Fruit fly (Drosophila melanogaster): ENCODE measurements around the gene Cht11.

Cht11 gene

DNA sequence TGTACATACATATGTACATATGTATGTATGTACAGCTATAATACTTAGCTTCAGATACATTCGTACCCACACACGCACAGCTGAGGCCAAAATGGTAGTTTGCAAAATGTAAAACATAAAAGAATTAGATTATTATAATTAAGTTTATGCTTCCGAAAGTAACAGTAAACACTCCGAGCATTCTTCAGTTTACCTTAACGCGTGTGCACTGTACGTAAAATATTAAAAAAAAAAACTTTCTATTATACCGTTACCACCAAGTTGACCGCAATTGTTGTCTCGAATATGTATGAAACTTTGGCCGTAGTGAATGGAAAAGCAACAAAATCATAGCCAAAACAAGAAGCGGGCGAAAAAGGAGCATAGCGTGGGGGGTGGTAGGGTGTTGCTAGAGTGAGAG is 5.2 kb upstream of the Cht11 start (continued):
- TF ChIP-seq CG14050 (GFP tag; IDR thresholded peaks at IDR 0.05), result peak; percentile 66
- peak; percentile 39 for TF ChIP-seq eyg (GFP tag; optimal IDR thresholded peaks at IDR 0.05)
- TF ChIP-seq CG2678 (tag; optimal IDR thresholded peaks at IDR 0.05), result peak; percentile 90
- peak; percentile 74 for TF ChIP-seq E2f1 (GFP tag; IDR thresholded peaks at IDR 0.05)
- peak; percentile 60; the same call in 1 of the 3 replicates for TF ChIP-seq CG7357 (GFP tag; IDR thresholded peaks at IDR 0.05)
- peak; percentile 50; the same call in 1 of the 3 replicates for TF ChIP-seq sr (GFP tag; IDR thresholded peaks at IDR 0.05)
- peak; percentile 80 for TF ChIP-seq Sox100B (GFP tag; optimal IDR thresholded peaks at IDR 0.05)
- peak; percentile 56 for TF ChIP-seq CG12299 (tag; optimal IDR thresholded peaks at IDR 0.05)
- peak; percentile 81 for TF ChIP-seq CG6689 (GFP tag; IDR thresholded peaks at IDR 0.05)
- TF ChIP-seq tin (GFP tag; optimal IDR thresholded peaks at IDR 0.05), result peak; percentile 62
- TF ChIP-seq pb (GFP tag; optimal IDR thresholded peaks at IDR 0.05), result peak; percentile 3
- TF ChIP-seq klu (GFP tag; IDR thresholded peaks at IDR 0.05), result peak; percentile 35; the same call in 1 of the 2 replicates
- no peak for TF ChIP-seq ro (GFP tag; IDR thresholded peaks at IDR 0.05)
- peak; percentile 86 for TF ChIP-seq Oli (tag; optimal IDR thresholded peaks at IDR 0.05)
- TF ChIP-seq Ssrp (tag; optimal IDR thresholded peaks at IDR 0.05), result peak; percentile 80
- TF ChIP-seq Nf-YA (GFP tag; IDR thresholded peaks at IDR 0.05), result peak; percentile 51; the same call in 1 of the 2 replicates
- no peak for TF ChIP-seq crp (GFP tag; optimal IDR thresholded peaks at IDR 0.05)
- TF ChIP-seq gro (GFP tag; optimal IDR thresholded peaks at IDR 0.05), result peak; percentile 63
- peak; percentile 82 for TF ChIP-seq ara (GFP tag; IDR thresholded peaks at IDR 0.05)
- peak; percentile 21 for TF ChIP-seq CG31365 (tag; optimal IDR thresholded peaks at IDR 0.05)
- TF ChIP-seq phol (tag; optimal IDR thresholded peaks at IDR 0.05), result peak; percentile 83
- TF ChIP-seq Side (GFP tag; optimal IDR thresholded peaks at IDR 0.05), result peak; percentile 74
- TF ChIP-seq ewg (GFP tag; optimal IDR thresholded peaks at IDR 0.05), result peak; percentile 63
- TF ChIP-seq Chrac-16 (GFP tag; optimal IDR thresholded peaks at IDR 0.05), result peak; percentile 71
- peak; percentile 52 for TF ChIP-seq CG8281 (tag; optimal IDR thresholded peaks at IDR 0.05)
- TF ChIP-seq pita (GFP tag; optimal IDR thresholded peaks at IDR 0.05), result no peak
- peak; percentile 65 for TF ChIP-seq CG1647 (GFP tag; optimal IDR thresholded peaks at IDR 0.05)
- TF ChIP-seq Sox102F (GFP tag; optimal IDR thresholded peaks at IDR 0.05), result peak; percentile 89
- TF ChIP-seq Dfd (GFP tag; optimal IDR thresholded peaks at IDR 0.05), result no peak
- peak; percentile 83 for TF ChIP-seq org-1 (GFP tag; optimal IDR thresholded peaks at IDR 0.05)
- TF ChIP-seq CG34376 (GFP tag; optimal IDR thresholded peaks at IDR 0.05), result no peak
- TF ChIP-seq Mad (GFP tag; optimal IDR thresholded peaks at IDR 0.05), result peak; percentile 67
- peak; percentile 81 for TF ChIP-seq CG4424 (GFP tag; optimal IDR thresholded peaks at IDR 0.05)
- TF ChIP-seq jumu (GFP tag; optimal IDR thresholded peaks at IDR 0.05), result peak; percentile 59
- TF ChIP-seq CG8924 (tag; optimal IDR thresholded peaks at IDR 0.05), result peak; percentile 80
- no peak for TF ChIP-seq mld (GFP tag; IDR thresholded peaks at IDR 0.05; ENCODE audit: partially characterized antibody)
- peak; percentile 56 for TF ChIP-seq pho (GFP tag; optimal IDR thresholded peaks at IDR 0.05)
- peak; percentile 83 for TF ChIP-seq CG4820 (GFP tag; optimal IDR thresholded peaks at IDR 0.05)
- no peak for TF ChIP-seq knrl (GFP tag; IDR thresholded peaks at IDR 0.05; ENCODE audit: partially characterized antibody)
- TF ChIP-seq ab (GFP tag; optimal IDR thresholded peaks at IDR 0.05), result peak; percentile 32
- peak; percentile 77 for TF ChIP-seq CG17328 (GFP tag; IDR thresholded peaks at IDR 0.05)
- TF ChIP-seq slbo (GFP tag; IDR thresholded peaks at IDR 0.05), result peak; percentile 84
- TF ChIP-seq CG8944 (GFP tag; optimal IDR thresholded peaks at IDR 0.05), result peak; percentile 23
- peak; percentile 92 for TF ChIP-seq CG11695 (GFP tag; IDR thresholded peaks at IDR 0.05)
- TF ChIP-seq run (tag; optimal IDR thresholded peaks at IDR 0.05), result peak; percentile 68
- TF ChIP-seq Bgb (GFP tag; IDR thresholded peaks at IDR 0.05; ENCODE audit: partially characterized antibody), result no peak
- TF ChIP-seq rib (GFP tag; IDR thresholded peaks at IDR 0.05), result no peak
- peak; percentile 79 for TF ChIP-seq CG9727 (GFP tag; optimal IDR thresholded peaks at IDR 0.05)
- TF ChIP-seq onecut (GFP tag; IDR thresholded peaks at IDR 0.05), result peak; percentile 70
- TF ChIP-seq sim (GFP tag; IDR thresholded peaks at IDR 0.05), result 0 out of 2 replicates have a peak, but pooled peaks have one; percentile 37
- peak; percentile 77 for TF ChIP-seq ind (GFP tag; optimal IDR thresholded peaks at IDR 0.05)
- TF ChIP-seq bab2 (GFP tag; optimal IDR thresholded peaks at IDR 0.05), result peak; percentile 60
